Worm (Caenorhabditis elegans): Measurements from ENCODE around the gene ZK1098.9.

The ZK1098.9 gene

ce11 chrIII:9546016-9546659 is 1.9 kb downstream of the ZK1098.9 start, which contains the start of gene unc-16 (continued):
- TF ChIP-seq jun-1 (tag; optimal IDR thresholded peaks at IDR 0.05) (peak; percentile 76), nhr-20 (tag; optimal IDR thresholded peaks at IDR 0.05) (peak; percentile 90), mef-2 (tag; optimal IDR thresholded peaks at IDR 0.05) (peak; percentile 44), unc-30 (tag; optimal IDR thresholded peaks at IDR 0.05) (no peak), ztf-4 (tag; optimal IDR thresholded peaks at IDR 0.05) (peak; percentile 80), swsn-7 (tag; optimal IDR thresholded peaks at IDR 0.05) (peak; percentile 94), unc-86 (tag; optimal IDR thresholded peaks at IDR 0.05) (peak; percentile 92), nhr-11 (tag; optimal IDR thresholded peaks at IDR 0.05) (peak; percentile 11), hpl-2 (GFP tag; optimal IDR thresholded peaks at IDR 0.05) (peak; percentile 7), isw-1 (GFP tag; IDR thresholded peaks at IDR 0.05) (peak; percentile 91), sptf-1 (tag; optimal IDR thresholded peaks at IDR 0.05) (no peak), C16A3.4 (tag; optimal IDR thresholded peaks at IDR 0.05) (peak; percentile 85)

- TF ChIP-seq nhr-237 (tag; optimal IDR thresholded peaks at IDR 0.05) = no peak
- no peak for TF ChIP-seq nhr-85 (tag)
- no peak for TF ChIP-seq fos-1 (tag; optimal IDR thresholded peaks at IDR 0.05)
- no peak for TF ChIP-seq elt-2 (tag; optimal IDR thresholded peaks at IDR 0.05)
- no peak for TF ChIP-seq sptf-1 (tag; optimal IDR thresholded peaks at IDR 0.05)
- no peak for TF ChIP-seq egl-27 (tag; optimal IDR thresholded peaks at IDR 0.05)
- TF ChIP-seq snu-23 (GFP tag; optimal IDR thresholded peaks at IDR 0.05) = no peak
- TF ChIP-seq nhr-47 (tag; optimal IDR thresholded peaks at IDR 0.05) = no peak
- TF ChIP-seq blmp-1 (tag; optimal IDR thresholded peaks at IDR 0.05) = no peak
- no peak for TF ChIP-seq C34B4.2 (tag; optimal IDR thresholded peaks at IDR 0.05)
- TF ChIP-seq aha-1 (tag; optimal IDR thresholded peaks at IDR 0.05) = no peak
- no peak for TF ChIP-seq tlp-1 (tag; optimal IDR thresholded peaks at IDR 0.05)
- no peak for TF ChIP-seq skn-1 (tag; optimal IDR thresholded peaks at IDR 0.05)
- TF ChIP-seq F16B12.6 (tag; optimal IDR thresholded peaks at IDR 0.05) = no peak
- TF ChIP-seq nhr-12 (tag; optimal IDR thresholded peaks at IDR 0.05) = no peak
- no peak for TF ChIP-seq sox-4 (tag; optimal IDR thresholded peaks at IDR 0.05)
- TF ChIP-seq lin-15B (tag; optimal IDR thresholded peaks at IDR 0.05) = no peak
- TF ChIP-seq nhr-90 (tag; optimal IDR thresholded peaks at IDR 0.05; ENCODE audit: poor library complexity) = no peak
- TF ChIP-seq lin-13 (GFP tag; optimal IDR thresholded peaks at IDR 0.05) = no peak
Measured at ce11 chrIII:9556300-9556699, 12.1 kb downstream of the ZK1098.9 start, which contains the start of gene ZK1098.11. TSS of gene ZK1098.11 (plus strand) at chrIII:9556600.

ce11 chrIII:9558463-9558862 is 14.2 kb downstream of the ZK1098.9 start, which contains the start of gene C48B4.6:
TSS of gene C48B4.6 (minus strand) at chrIII:9558563.
- no peak for TF ChIP-seq pax-3 (tag; optimal IDR thresholded peaks at IDR 0.05)
- no peak for TF ChIP-seq mdl-1 (tag; optimal IDR thresholded peaks at IDR 0.05)
- no peak for TF ChIP-seq fkh-4 (tag; optimal IDR thresholded peaks at IDR 0.05; ENCODE audit: borderline replicate concordance)
- no peak for TF ChIP-seq dpl-1 (GFP tag; optimal IDR thresholded peaks at IDR 0.05)
- no peak for TF ChIP-seq sptf-1 (tag; optimal IDR thresholded peaks at IDR 0.05)
- no peak for TF ChIP-seq irx-1 (tag; optimal IDR thresholded peaks at IDR 0.05)
- no peak for TF ChIP-seq aha-1 (tag; optimal IDR thresholded peaks at IDR 0.05)
- TF ChIP-seq egl-27 (tag; optimal IDR thresholded peaks at IDR 0.05) = no peak
- no peak for TF ChIP-seq fkh-8 (tag; optimal IDR thresholded peaks at IDR 0.05)
- no peak for TF ChIP-seq ces-1 (GFP tag; optimal IDR thresholded peaks at IDR 0.05)
- no peak for TF ChIP-seq hlh-4 (tag; optimal IDR thresholded peaks at IDR 0.05)
- TF ChIP-seq pqm-1 (tag; optimal IDR thresholded peaks at IDR 0.05) = no peak
- no peak for TF ChIP-seq ceh-8 (GFP tag; optimal IDR thresholded peaks at IDR 0.05)
- TF ChIP-seq egl-13 (tag; optimal IDR thresholded peaks at IDR 0.05) = no peak
- no peak for TF ChIP-seq grh-1 (GFP tag; IDR thresholded peaks at IDR 0.05)
- TF ChIP-seq fos-1 (tag; optimal IDR thresholded peaks at IDR 0.05) = no peak
- no peak for TF ChIP-seq unc-86 (tag; optimal IDR thresholded peaks at IDR 0.05)
- TF ChIP-seq lin-13 (GFP tag; optimal IDR thresholded peaks at IDR 0.05) = no peak
- no peak for TF ChIP-seq unc-130 (tag; optimal IDR thresholded peaks at IDR 0.05)
- TF ChIP-seq nhr-84 (tag; optimal IDR thresholded peaks at IDR 0.05) = no peak
